Worm (Caenorhabditis elegans) whole organism, L3 larva: ENCODE results near the gene B0294.1.
A peak's percentile ranks its signal among the peaks of the same experiment; 100 is the strongest.

Experiments used
- ZK546.5 ChIP-seq: sonication (generic microtip); optimal IDR thresholded peaks from 2 replicates; lab custom pipeline; 2017; ENCODE audit warnings: missing biosample characterization, missing genetic modification characterization
- aly-2 ChIP-seq: fragments of 150-350 bp; optimal IDR thresholded peaks from 2 replicates; lab custom pipeline; 2014; ENCODE audit warnings: missing biosample characterization, missing genetic modification characterization
- ama-1 ChIP-seq: fragments of 150-350 bp; optimal IDR thresholded peaks from 2 replicates; lab custom pipeline; 2018
- ceh-16 ChIP-seq: sonication (generic microtip); optimal IDR thresholded peaks from 2 replicates; lab custom pipeline; 2017; ENCODE audit warnings: missing biosample characterization, missing genetic modification characterization
- ceh-28 ChIP-seq: fragments of 150-350 bp; optimal IDR thresholded peaks from 2 replicates; lab custom pipeline; 2014; ENCODE audit warnings: missing biosample characterization, missing genetic modification reagents, missing genetic modification characterization
- ceh-82 ChIP-seq: fragments of 150-350 bp; optimal IDR thresholded peaks from 2 replicates; lab custom pipeline; 2014; ENCODE audit warnings: missing biosample characterization, missing genetic modification characterization
- ceh-9 ChIP-seq: sonication (generic microtip); optimal IDR thresholded peaks from 2 replicates; lab custom pipeline; 2018; ENCODE audit warnings: missing biosample characterization, missing genetic modification characterization
- daf-12 ChIP-seq: fragments of 150-350 bp; optimal IDR thresholded peaks from 2 replicates; lab custom pipeline; 2014; ENCODE audit warnings: missing biosample characterization, missing genetic modification reagents, missing genetic modification characterization
- egl-27 ChIP-seq: sonication (generic microtip); optimal IDR thresholded peaks from 4 replicates; lab custom pipeline; 2017; ENCODE audit warnings: missing biosample characterization, missing genetic modification reagents, missing genetic modification characterization
- egl-5 ChIP-seq: fragments of 150-350 bp; optimal IDR thresholded peaks from 2 replicates; lab custom pipeline; 2017; ENCODE audit warnings: missing biosample characterization, missing genetic modification reagents, missing genetic modification characterization, inconsistent platforms
- elt-3 ChIP-seq, 3 experiments: fragments of 150-350 bp in 1 of 3; sonication (generic microtip) in 2 of 3; optimal IDR thresholded peaks; 2 replicates in 2 of 3; 4 replicates in 1 of 3; lab custom pipeline; 2014 to 2017; ENCODE audit warnings: missing biosample characterization in 3 of 3, missing genetic modification characterization in 3 of 3
- eor-1 ChIP-seq, 2 experiments: fragments of 150-350 bp; optimal IDR thresholded peaks; 2 replicates each; lab custom pipeline; 2014 to 2018; ENCODE audit warnings: missing biosample characterization in 2 of 2, missing genetic modification characterization in 2 of 2
- fkh-10 ChIP-seq: sonication (generic microtip); optimal IDR thresholded peaks from 2 replicates; lab custom pipeline; 2017; ENCODE audit warnings: missing biosample characterization, missing genetic modification reagents, missing genetic modification characterization
- fkh-2 ChIP-seq: fragments of 150-350 bp; optimal IDR thresholded peaks from 2 replicates; lab custom pipeline; 2014; ENCODE audit warnings: missing biosample characterization, missing genetic modification reagents, missing genetic modification characterization
- hmg-11 ChIP-seq: sonication (generic microtip); optimal IDR thresholded peaks from 2 replicates; lab custom pipeline; 2016; ENCODE audit warnings: missing genetic modification characterization, missing compliant biosample characterization
- jun-1 ChIP-seq: fragments of 150-350 bp; optimal IDR thresholded peaks from 2 replicates; lab custom pipeline; 2014; ENCODE audit warnings: missing biosample characterization, missing genetic modification reagents, missing genetic modification characterization
- lin-15B ChIP-seq: fragments of 150-350 bp; optimal IDR thresholded peaks from 2 replicates; lab custom pipeline; 2014; ENCODE audit warnings: missing biosample characterization, missing genetic modification characterization
- lin-39 ChIP-seq: fragments of 150-350 bp; optimal IDR thresholded peaks from 2 replicates; lab custom pipeline; 2018; ENCODE audit warnings: missing biosample characterization, missing genetic modification reagents, missing genetic modification characterization
- lsy-12 ChIP-seq: sonication (generic microtip); optimal IDR thresholded peaks from 2 replicates; lab custom pipeline; 2016; ENCODE audit warnings: mild to moderate bottlenecking, missing genetic modification characterization, missing compliant biosample characterization
- mdl-1 ChIP-seq: fragments of 150-350 bp; optimal IDR thresholded peaks from 2 replicates; lab custom pipeline; 2014; ENCODE audit warnings: missing biosample characterization, missing genetic modification characterization
- mml-1 ChIP-seq: fragments of 150-350 bp; sonication (generic microtip); optimal IDR thresholded peaks from 3 replicates; lab custom pipeline; 2014; ENCODE audit warnings: missing biosample characterization, missing genetic modification characterization
- nfya-1 ChIP-seq: sonication (generic microtip); optimal IDR thresholded peaks from 2 replicates; lab custom pipeline; 2017; ENCODE audit warnings: missing genetic modification characterization, mild to moderate bottlenecking, missing compliant biosample characterization, antibody characterized with exemption, moderate library complexity; ENCODE audit not compliant: insufficient read depth
- nhr-11 ChIP-seq: fragments of 150-350 bp; optimal IDR thresholded peaks from 2 replicates; lab custom pipeline; 2014; ENCODE audit warnings: missing biosample characterization, missing genetic modification characterization
- nhr-12 ChIP-seq: fragments of 150-350 bp; optimal IDR thresholded peaks from 2 replicates; lab custom pipeline; 2014; ENCODE audit warnings: missing biosample characterization, missing genetic modification characterization
- nhr-23 ChIP-seq: fragments of 150-350 bp; optimal IDR thresholded peaks from 2 replicates; lab custom pipeline; 2014; ENCODE audit warnings: missing biosample characterization, missing genetic modification reagents, missing genetic modification characterization
- nhr-237 ChIP-seq: fragments of 150-350 bp; optimal IDR thresholded peaks from 2 replicates; lab custom pipeline; 2014; ENCODE audit warnings: missing biosample characterization, missing genetic modification characterization
- nhr-28 ChIP-seq: fragments of 150-350 bp; optimal IDR thresholded peaks from 2 replicates; lab custom pipeline; 2014; ENCODE audit warnings: missing biosample characterization, missing genetic modification characterization
- nhr-43 ChIP-seq: sonication (generic microtip); optimal IDR thresholded peaks from 2 replicates; lab custom pipeline; 2016; ENCODE audit warnings: mild to moderate bottlenecking, missing genetic modification characterization, missing compliant biosample characterization; ENCODE audit not compliant: poor library complexity, severe bottlenecking
- nhr-76 ChIP-seq: fragments of 150-350 bp; sonication (generic microtip); optimal IDR thresholded peaks from 5 replicates; lab custom pipeline; 2014; ENCODE audit warnings: missing biosample characterization, missing genetic modification characterization
- nhr-77 ChIP-seq: fragments of 150-350 bp; optimal IDR thresholded peaks from 2 replicates; lab custom pipeline; 2014; ENCODE audit warnings: missing biosample characterization, missing genetic modification characterization
- pha-4 ChIP-seq: fragments of 150-350 bp; optimal IDR thresholded peaks from 2 replicates; lab custom pipeline; 2014; ENCODE audit warnings: missing biosample characterization, missing genetic modification reagents, missing genetic modification characterization
- pqm-1 ChIP-seq: fragments of 150-350 bp; optimal IDR thresholded peaks from 2 replicates; lab custom pipeline; 2017; ENCODE audit warnings: missing biosample characterization, missing genetic modification characterization, inconsistent platforms
- sea-2 ChIP-seq: fragments of 150-350 bp; sonication (generic microtip); optimal IDR thresholded peaks from 4 replicates; lab custom pipeline; 2014; ENCODE audit warnings: missing biosample characterization, missing genetic modification reagents, missing genetic modification characterization
- skn-1 ChIP-seq: fragments of 150-350 bp; optimal IDR thresholded peaks from 2 replicates; lab custom pipeline; 2014; ENCODE audit warnings: missing biosample characterization, missing genetic modification characterization
- snpc-4 ChIP-seq: fragments of 150-350 bp; optimal IDR thresholded peaks from 2 replicates; lab custom pipeline; 2014; ENCODE audit warnings: missing biosample characterization, missing genetic modification characterization
- tbx-2 ChIP-seq: sonication (generic microtip); optimal IDR thresholded peaks from 2 replicates; lab custom pipeline; 2016; ENCODE audit warnings: mild to moderate bottlenecking, missing genetic modification characterization, missing compliant biosample characterization
- unc-62 ChIP-seq: fragments of 150-350 bp; sonication (generic microtip); optimal IDR thresholded peaks from 4 replicates; lab custom pipeline; 2014; ENCODE audit warnings: missing biosample characterization, missing genetic modification reagents, missing genetic modification characterization
- ztf-11 ChIP-seq: fragments of 150-350 bp; optimal IDR thresholded peaks from 2 replicates; lab custom pipeline; 2014; ENCODE audit warnings: missing biosample characterization, missing genetic modification characterization

Gene B0294.1

ce11 chrX:1907009-1907408 lies 9.9 kb upstream of the B0294.1 start:
- no peak for TF ChIP-seq nfya-1 (tag; lab: Kevin White, UChicago)
- no peak for TF ChIP-seq nhr-23
- no peak for TF ChIP-seq sea-2 (GFP tag; lab: Kevin White, UChicago)
- TF ChIP-seq fkh-10 (GFP tag; lab: Kevin White, UChicago) = peak; percentile 70
- no peak for TF ChIP-seq lsy-12 (tag; lab: Kevin White, UChicago)
- TF ChIP-seq nhr-76 (tag; lab: Kevin White, UChicago) = no peak

ce11 chrX:1901480-1901879 lies 4.3 kb upstream of the B0294.1 start:
- TF ChIP-seq ztf-11 (tag; lab: Kevin White, UChicago) (no peak), nhr-76 (tag; lab: Kevin White, UChicago) (no peak), aly-2 (no peak), mml-1 (no peak), eor-1 (tag; optimal IDR thresholded peaks at IDR 0.05; lab: Kevin White, UChicago) (no peak), nfya-1 (tag; lab: Kevin White, UChicago) (no peak), ceh-28 (tag; lab: Kevin White, UChicago) (no peak), pha-4 (tag; lab: Kevin White, UChicago) (no peak), nhr-23 (no peak), ceh-9 (no peak), ZK546.5 (tag; lab: Kevin White, UChicago) (no peak), ama-1 (lab: Kevin White, UChicago) (no peak), egl-27 (no peak), ceh-16 (no peak), tbx-2 (tag; lab: Kevin White, UChicago) (no peak), jun-1 (tag; lab: Kevin White, UChicago) (no peak)

ce11 chrX:1891887-1892286 lies 5.3 kb downstream of the B0294.1 start, which contains the start of gene B0294.3:
Gene B0294.3, plus strand, starts transcription at chrX:1892187.
- TF ChIP-seq nhr-237 (no peak), nhr-28 (tag; lab: Kevin White, UChicago) (no peak), nhr-11 (tag; lab: Kevin White, UChicago) (no peak), nhr-12 (tag; lab: Kevin White, UChicago) (no peak), pqm-1 (tag; lab: Kevin White, UChicago) (no peak), egl-27 (no peak), fkh-10 (GFP tag; lab: Kevin White, UChicago) (no peak), hmg-11 (no peak), ceh-82 (tag; lab: Kevin White, UChicago) (no peak), snpc-4 (tag; lab: Kevin White, UChicago) (no peak), mdl-1 (tag; lab: Kevin White, UChicago) (no peak), nhr-77 (tag; lab: Kevin White, UChicago) (no peak), skn-1 (tag; lab: Kevin White, UChicago) (no peak), mml-1 (no peak), daf-12 (tag; lab: Kevin White, UChicago) (no peak), ceh-28 (tag; lab: Kevin White, UChicago) (no peak), elt-3 (tag; optimal IDR thresholded peaks at IDR 0.05; lab: Kevin White, UChicago) (no peak), nfya-1 (tag; lab: Kevin White, UChicago) (no peak), nhr-43 (no peak)
- TF ChIP-seq, all 47 proteins: peak for 0

ce11 chrX:1890817-1891216 lies 6.3 kb downstream of the B0294.1 start:
- TF ChIP-seq lin-39 (no peak), ceh-9 (no peak), nhr-77 (tag; lab: Kevin White, UChicago) (no peak), nfya-1 (tag; lab: Kevin White, UChicago) (no peak), ceh-16 (no peak), ztf-11 (tag; lab: Kevin White, UChicago) (no peak), snpc-4 (tag; lab: Kevin White, UChicago) (no peak), egl-5 (no peak), lsy-12 (tag; lab: Kevin White, UChicago) (no peak), hmg-11 (no peak), fkh-2 (tag; lab: Kevin White, UChicago) (no peak), lin-15B (no peak), nhr-43 (no peak), unc-62 (GFP tag; lab: Kevin White, UChicago) (no peak), nhr-11 (tag; lab: Kevin White, UChicago) (no peak)
